Fruit fly (Drosophila melanogaster) whole organism, embryonic: ENCODE results near the gene CG31898.

Source experiments
- CG10565 ChIP-seq: fragments of 200-800 bp; sonication (Bioruptor generic); optimal IDR thresholded peaks from 3 replicates; lab custom pipeline; 2016; ENCODE audit warnings: missing biosample characterization, mild to moderate bottlenecking, missing genetic modification characterization
- CG10654 ChIP-seq: fragments of 200-800 bp; sonication (Bioruptor generic); optimal IDR thresholded peaks from 2 replicates; lab custom pipeline; 2016; ENCODE audit warnings: missing biosample characterization, missing genetic modification characterization
- CG11560 ChIP-seq: fragments of 200-800 bp; sonication (Bioruptor generic); IDR thresholded peaks from 3 replicates; pipeline ENCODE4 v1.3.6; 2022; ENCODE audit warnings: missing biosample characterization, missing genetic modification characterization
- CG12299 ChIP-seq: fragments of 200-800 bp; sonication (Bioruptor generic); optimal IDR thresholded peaks from 2 replicates; lab custom pipeline; 2018; ENCODE audit warnings: missing biosample characterization, mild to moderate bottlenecking, missing genetic modification characterization
- CG12744 ChIP-seq: fragments of 200-800 bp; sonication (Bioruptor generic); optimal IDR thresholded peaks from 2 replicates; lab custom pipeline; 2016; ENCODE audit warnings: missing biosample characterization, missing genetic modification characterization
- CG15269 ChIP-seq: fragments of 200-800 bp; sonication (Bioruptor generic); optimal IDR thresholded peaks from 2 replicates; lab custom pipeline; 2018; ENCODE audit warnings: missing biosample characterization, mild to moderate bottlenecking, missing genetic modification characterization, moderate library complexity
- CG15696 ChIP-seq: fragments of 200-800 bp; sonication (Bioruptor generic); optimal IDR thresholded peaks from 2 replicates; lab custom pipeline; 2019; ENCODE audit warnings: missing biosample characterization, mild to moderate bottlenecking, missing genetic modification characterization, moderate library complexity
- CG1603 ChIP-seq: fragments of 200-800 bp; sonication (Bioruptor generic); optimal IDR thresholded peaks from 2 replicates; lab custom pipeline; 2019; ENCODE audit warnings: missing biosample characterization, mild to moderate bottlenecking, missing genetic modification characterization, moderate library complexity
- CG16779 ChIP-seq: fragments of 200-800 bp; sonication (Bioruptor generic); IDR thresholded peaks from 2 replicates; pipeline ENCODE4 v1.3.6; 2022; ENCODE audit warnings: missing biosample characterization, missing genetic modification characterization
- CG16815 ChIP-seq: fragments of 200-800 bp; sonication (Bioruptor generic); optimal IDR thresholded peaks from 3 replicates; lab custom pipeline; 2017; ENCODE audit warnings: missing biosample characterization, mild to moderate bottlenecking, missing genetic modification characterization
- CG2678 ChIP-seq: fragments of 200-800 bp; sonication (Bioruptor generic); optimal IDR thresholded peaks from 3 replicates; lab custom pipeline; 2019; ENCODE audit warnings: missing biosample characterization, mild to moderate bottlenecking, missing genetic modification characterization, moderate library complexity
- CG30431 ChIP-seq: fragments of 200-800 bp; sonication (Bioruptor generic); optimal IDR thresholded peaks from 2 replicates; lab custom pipeline; 2017; ENCODE audit warnings: missing biosample characterization, missing genetic modification characterization
- CG3726 ChIP-seq: fragments of 200-800 bp; sonication (Bioruptor generic); IDR thresholded peaks from 3 replicates; pipeline ENCODE4, ENCODE4 v1.3.6; 2022; ENCODE audit warnings: missing biosample characterization, missing genetic modification characterization
- CG4854 ChIP-seq: fragments of 200-800 bp; sonication (Bioruptor generic); optimal IDR thresholded peaks from 2 replicates; lab custom pipeline; 2016; ENCODE audit warnings: missing biosample characterization, missing genetic modification characterization, inconsistent platforms
- CG6175 ChIP-seq: fragments of 200-800 bp; sonication (Bioruptor generic); IDR thresholded peaks from 3 replicates; pipeline ENCODE4 v1.3.6; 2022; ENCODE audit warnings: missing biosample characterization, missing genetic modification characterization
- CG6689 ChIP-seq: fragments of 200-800 bp; sonication (Bioruptor generic); IDR thresholded peaks from 2 replicates; pipeline ENCODE4 v1.3.6; 2022; ENCODE audit warnings: missing biosample characterization, missing genetic modification characterization
- CG7271 ChIP-seq: fragments of 200-800 bp; sonication (Bioruptor generic); optimal IDR thresholded peaks from 2 replicates; lab custom pipeline; 2018; ENCODE audit warnings: missing biosample characterization, mild to moderate bottlenecking, missing genetic modification characterization, moderate library complexity
- CG7745 ChIP-seq: fragments of 200-800 bp; sonication (Bioruptor generic); optimal IDR thresholded peaks from 2 replicates; lab custom pipeline; 2018; ENCODE audit warnings: missing biosample characterization, mild to moderate bottlenecking, missing genetic modification characterization, moderate library complexity
- CG8388 ChIP-seq: fragments of 200-800 bp; sonication (Bioruptor generic); optimal IDR thresholded peaks from 2 replicates; lab custom pipeline; 2019; ENCODE audit warnings: missing biosample characterization, mild to moderate bottlenecking, missing genetic modification characterization, moderate library complexity
- CG8478 ChIP-seq: fragments of >200 bp; optimal IDR thresholded peaks from 2 replicates; lab custom pipeline; 2018
- CG8924 ChIP-seq: fragments of 200-800 bp; optimal IDR thresholded peaks from 3 replicates; lab custom pipeline; 2019; ENCODE audit warnings: missing biosample characterization, mild to moderate bottlenecking, missing genetic modification characterization, moderate library complexity
- CG9609 ChIP-seq: fragments of 200-800 bp; sonication (Bioruptor generic); optimal IDR thresholded peaks from 3 replicates; lab custom pipeline; 2016; ENCODE audit warnings: missing biosample characterization, missing genetic modification characterization
- CG9817 ChIP-seq: fragments of 200-800 bp; sonication (Bioruptor generic); optimal IDR thresholded peaks from 2 replicates; lab custom pipeline; 2018; ENCODE audit warnings: missing biosample characterization, mild to moderate bottlenecking, missing genetic modification characterization, moderate library complexity
- Dref ChIP-seq: fragments of 200-800 bp; sonication (Bioruptor generic); IDR thresholded peaks from 2 replicates; pipeline ENCODE4 v1.3.6; 2022; ENCODE audit warnings: missing biosample characterization, missing genetic modification characterization
- Eip74EF ChIP-seq, 2 experiments: fragments of 200-800 bp in 1 of 2; fragments of >200 bp in 1 of 2; sonication (Bioruptor generic) in 1 of 2; optimal IDR thresholded peaks; 2 replicates each; lab custom pipeline; 2017 to 2019; ENCODE audit warnings: missing biosample characterization in 2 of 2, missing genetic modification characterization in 2 of 2, mild to moderate bottlenecking in 1 of 2, moderate library complexity in 1 of 2
- Hand ChIP-seq: fragments of 200-800 bp; sonication (Bioruptor generic); optimal IDR thresholded peaks from 2 replicates; lab custom pipeline; 2017; ENCODE audit warnings: mild to moderate bottlenecking, missing biosample characterization, missing genetic modification reagents, missing genetic modification characterization
- Hr39 ChIP-seq: fragments of >200 bp; optimal IDR thresholded peaks from 2 replicates; lab custom pipeline; 2017
- Lpt ChIP-seq: fragments of >200 bp; optimal IDR thresholded peaks from 2 replicates; lab custom pipeline; 2018; ENCODE audit warnings: missing biosample characterization, missing genetic modification characterization
- MBD-R2 ChIP-seq: fragments of 200-800 bp; sonication (Bioruptor generic); IDR thresholded peaks from 2 replicates; pipeline ENCODE4 v1.3.6; 2022; ENCODE audit warnings: missing biosample characterization, missing genetic modification characterization
- Myb ChIP-seq: fragments of 200-800 bp; sonication (Bioruptor generic); optimal IDR thresholded peaks from 2 replicates; lab custom pipeline; 2016; ENCODE audit warnings: missing biosample characterization, missing genetic modification characterization
- Nf-YB ChIP-seq: fragments of 200-800 bp; sonication (Bioruptor generic); optimal IDR thresholded peaks from 3 replicates; lab custom pipeline; 2019; ENCODE audit warnings: missing biosample characterization, mild to moderate bottlenecking, missing genetic modification characterization, moderate library complexity
- Sry-β ChIP-seq: fragments of 200-800 bp; sonication (Bioruptor generic); optimal IDR thresholded peaks from 2 replicates; lab custom pipeline; 2018; ENCODE audit warnings: missing biosample characterization, mild to moderate bottlenecking, missing genetic modification characterization, moderate library complexity
- Ssrp ChIP-seq: fragments of 200-800 bp; sonication (Bioruptor generic); optimal IDR thresholded peaks from 2 replicates; lab custom pipeline; 2018; ENCODE audit warnings: missing biosample characterization, mild to moderate bottlenecking, missing genetic modification characterization, moderate library complexity
- al ChIP-seq: fragments of 200-800 bp; sonication (Bioruptor generic); IDR thresholded peaks from 2 replicates; pipeline ENCODE4 v1.3.6; 2022; ENCODE audit warnings: missing biosample characterization, missing genetic modification characterization
- ap ChIP-seq: fragments of 200-800 bp; sonication (Bioruptor generic); IDR thresholded peaks from 2 replicates; pipeline ENCODE4 v1.3.6; 2022; ENCODE audit warnings: missing biosample characterization, missing genetic modification characterization
- crol ChIP-seq: fragments of 200-800 bp; sonication (Bioruptor generic); IDR thresholded peaks from 2 replicates; pipeline ENCODE4 v1.3.6; 2022; ENCODE audit warnings: missing biosample characterization, missing genetic modification characterization
- da ChIP-seq: fragments of 200-800 bp; sonication (Bioruptor generic); optimal IDR thresholded peaks from 2 replicates; lab custom pipeline; 2016; ENCODE audit warnings: missing biosample characterization, missing genetic modification characterization
- dati ChIP-seq: fragments of 200-800 bp; sonication (Bioruptor generic); IDR thresholded peaks from 2 replicates; pipeline ENCODE4 v1.3.6; 2022; ENCODE audit warnings: missing biosample characterization, missing genetic modification characterization
- dimm ChIP-seq: fragments of 200-800 bp; sonication (Bioruptor generic); IDR thresholded peaks from 2 replicates; pipeline ENCODE4 v1.3.6; 2022; ENCODE audit warnings: missing biosample characterization, missing genetic modification characterization
- fru ChIP-seq: fragments of >200 bp; optimal IDR thresholded peaks from 2 replicates; lab custom pipeline; 2017
- grau ChIP-seq: fragments of 200-800 bp; optimal IDR thresholded peaks from 3 replicates; lab custom pipeline; 2019; ENCODE audit warnings: missing biosample characterization, mild to moderate bottlenecking, missing genetic modification characterization, moderate library complexity
- h ChIP-seq: fragments of >200 bp; optimal IDR thresholded peaks from 2 replicates; lab custom pipeline; 2017
- hb ChIP-seq: fragments of 200-800 bp; sonication (Bioruptor generic); IDR thresholded peaks from 3 replicates; pipeline ENCODE4 v1.3.6; 2022; ENCODE audit warnings: missing biosample characterization, missing genetic modification characterization; ENCODE audit not compliant: partially characterized antibody
- her ChIP-seq: fragments of 200-800 bp; sonication (Bioruptor generic); optimal IDR thresholded peaks from 2 replicates; lab custom pipeline; 2016; ENCODE audit warnings: missing biosample characterization, missing genetic modification characterization
- nerfin-1 ChIP-seq: fragments of 200-800 bp; sonication (Bioruptor generic); optimal IDR thresholded peaks from 3 replicates; lab custom pipeline; 2019; ENCODE audit warnings: missing biosample characterization, mild to moderate bottlenecking, missing genetic modification characterization, moderate library complexity
- org-1 ChIP-seq: fragments of 200-800 bp; sonication (Bioruptor generic); optimal IDR thresholded peaks from 2 replicates; lab custom pipeline; 2017; ENCODE audit warnings: missing biosample characterization, missing genetic modification characterization
- otp ChIP-seq: fragments of 200-800 bp; sonication (Bioruptor generic); IDR thresholded peaks from 3 replicates; pipeline ENCODE4, ENCODE4 v1.3.6; 2022; ENCODE audit warnings: missing biosample characterization, missing genetic modification characterization
- sens ChIP-seq: fragments of 200-800 bp; sonication (Bioruptor generic); peaks from one replicate; lab custom pipeline; 2016; ENCODE audit warnings: missing biosample characterization, missing genetic modification characterization
- sna ChIP-seq: fragments of 200-800 bp; sonication (Bioruptor generic); IDR thresholded peaks from 2 replicates; pipeline ENCODE4 v1.3.6; 2022; ENCODE audit warnings: missing biosample characterization, missing genetic modification characterization; ENCODE audit not compliant: partially characterized antibody
- tgo ChIP-seq: fragments of 200-800 bp; sonication (Bioruptor generic); IDR thresholded peaks from 3 replicates; pipeline ENCODE4 v1.3.6; 2022; ENCODE audit warnings: missing biosample characterization, missing genetic modification characterization
- wdn ChIP-seq: fragments of 200-800 bp; sonication (Bioruptor generic); IDR thresholded peaks from 2 replicates; pipeline ENCODE4 v1.3.6; 2022; ENCODE audit warnings: missing biosample characterization, missing genetic modification characterization
- z ChIP-seq: fragments of 200-800 bp; sonication (Bioruptor generic); IDR thresholded peaks from 3 replicates; pipeline ENCODE4 v1.3.6; 2022; ENCODE audit warnings: missing biosample characterization, missing genetic modification characterization
- zf30C ChIP-seq: fragments of 200-800 bp; sonication (Bioruptor generic); optimal IDR thresholded peaks from 3 replicates; lab custom pipeline; 2018; ENCODE audit warnings: missing biosample characterization, mild to moderate bottlenecking, missing genetic modification characterization

Gene CG31898

dm6 chr2L:8382646-8383045 lies 17.6 kb upstream of the CG31898 start, which contains the start of the genes CG13392 and Rcd4 (continued):
- peak; percentile 45 for TF ChIP-seq CG4854 (GFP tag; lab: Kevin White, UChicago)
- peak; percentile 44 for TF ChIP-seq CG12744
- TF ChIP-seq CG8478 (lab: Kevin White, UChicago), result no peak
- peak; percentile 43 for TF ChIP-seq CG15269 (tag; lab: Kevin White, UChicago)
- no peak for TF ChIP-seq dati (GFP tag; lab: Robert Waterston, UW)
- TF ChIP-seq Sry-β (GFP tag; lab: Kevin White, UChicago), result peak; percentile 42
- TF ChIP-seq Myb (GFP tag; lab: Kevin White, UChicago), result peak; percentile 77
- TF ChIP-seq wdn (GFP tag; lab: Robert Waterston, UW), result peak; percentile 51; the same call in 1 of the 2 replicates
- peak; percentile 63 for TF ChIP-seq CG8388 (GFP tag; lab: Kevin White, UChicago)
- no peak for TF ChIP-seq Hand (GFP tag; lab: Kevin White, UChicago)
- TF ChIP-seq CG1603, result peak; percentile 85
- peak; percentile 74 for TF ChIP-seq CG9609 (GFP tag; lab: Kevin White, UChicago)
- peak; percentile 41 for TF ChIP-seq CG12299
- TF ChIP-seq Eip74EF (GFP tag; optimal IDR thresholded peaks at IDR 0.05; lab: Kevin White, UChicago), result no peak
- TF ChIP-seq CG3726 (GFP tag; lab: Robert Waterston, UW), result no peak
- TF ChIP-seq Hr39 (lab: Kevin White, UChicago), result no peak
- peak; percentile 11 for TF ChIP-seq Nf-YB
- TF ChIP-seq CG30431 (GFP tag; lab: Kevin White, UChicago), result no peak
- TF ChIP-seq CG11560, result no peak
- no peak for TF ChIP-seq CG15696 (tag; lab: Kevin White, UChicago)
- peak; percentile 31; the same call in 1 of the 3 replicates for TF ChIP-seq hb (GFP tag; lab: Robert Waterston, UW)
- peak; percentile 20 for TF ChIP-seq org-1
- TF ChIP-seq CG16779 (GFP tag; lab: Robert Waterston, UW), result peak; percentile 84
- no peak for TF ChIP-seq crol (GFP tag; lab: Robert Waterston, UW)
- peak; percentile 44 for TF ChIP-seq CG2678
- no peak for TF ChIP-seq ap (GFP tag; lab: Robert Waterston, UW)
- peak; percentile 57 for TF ChIP-seq CG9817 (tag; lab: Kevin White, UChicago)
- TF ChIP-seq CG7271 (tag; lab: Kevin White, UChicago), result peak; percentile 70
- TF ChIP-seq h, result no peak
- TF ChIP-seq sna (GFP tag; lab: Robert Waterston, UW), result peak; percentile 71; the same call in 1 of the 2 replicates
- peak; percentile 50; the same call in 2 of the 3 replicates for TF ChIP-seq otp (GFP tag; lab: Robert Waterston, UW)
- TF ChIP-seq CG6175 (GFP tag; lab: Robert Waterston, UW), result no peak
- TF ChIP-seq Ssrp (tag; lab: Kevin White, UChicago), result no peak
- peak; percentile 91 for TF ChIP-seq sens (GFP tag; lab: Kevin White, UChicago)
- 0 out of 2 replicates have a peak, but pooled peaks have one; percentile 27 for TF ChIP-seq CG6689 (GFP tag; lab: Robert Waterston, UW)
- TF ChIP-seq her (GFP tag; lab: Kevin White, UChicago), result peak; percentile 81
- peak; percentile 57 for TF ChIP-seq Dref (GFP tag; lab: Robert Waterston, UW)
- no peak for TF ChIP-seq CG7745 (tag; lab: Kevin White, UChicago)
- no peak for TF ChIP-seq dimm (GFP tag; lab: Robert Waterston, UW)
- peak; percentile 36 for TF ChIP-seq zf30C (GFP tag; lab: Kevin White, UChicago)
- TF ChIP-seq fru (lab: Kevin White, UChicago), result no peak
- TF ChIP-seq da (GFP tag; lab: Kevin White, UChicago), result peak; percentile 23
- TF ChIP-seq MBD-R2 (GFP tag; lab: Robert Waterston, UW), result peak; percentile 95
- no peak for TF ChIP-seq CG10565 (GFP tag; lab: Kevin White, UChicago)
- 0 out of 3 replicates have a peak, but pooled peaks have one; percentile 20 for TF ChIP-seq tgo (GFP tag; lab: Robert Waterston, UW)
- TF ChIP-seq grau (tag; lab: Kevin White, UChicago), result peak; percentile 94
- TF ChIP-seq al (GFP tag; lab: Robert Waterston, UW), result peak; percentile 24; the same call in 1 of the 2 replicates
- no peak for TF ChIP-seq CG10654 (GFP tag; lab: Kevin White, UChicago)
- TF ChIP-seq Lpt, result no peak
- peak; percentile 58 for TF ChIP-seq nerfin-1
- no peak for TF ChIP-seq z (GFP tag; lab: Robert Waterston, UW)
- peak; percentile 20 for TF ChIP-seq CG8924 (tag; lab: Kevin White, UChicago)
- TF ChIP-seq CG16815 (GFP tag; lab: Kevin White, UChicago), result peak; percentile 24
